Worm (Caenorhabditis elegans): ENCODE data around the gene T07F12.4.
A peak's percentile ranks its signal among the peaks of the same experiment; 100 is the strongest.

Gene T07F12.4

ce11 chrX:4911287-4911876, 10.8 kb upstream of the T07F12.4 start:
- TF ChIP-seq unc-39 (tag; optimal IDR thresholded peaks at IDR 0.05): no peak
- TF ChIP-seq unc-55 (GFP tag; optimal IDR thresholded peaks at IDR 0.05): no peak
- peak; percentile 38 for TF ChIP-seq sma-9 (GFP tag; optimal IDR thresholded peaks at IDR 0.05)
- no peak for TF ChIP-seq sma-9 (tag; optimal IDR thresholded peaks at IDR 0.05)
- TF ChIP-seq alr-1 (tag; optimal IDR thresholded peaks at IDR 0.05): no peak
- TF ChIP-seq snpc-4 (tag; optimal IDR thresholded peaks at IDR 0.05): no peak
- no peak for TF ChIP-seq C34F6.9 (tag; optimal IDR thresholded peaks at IDR 0.05)
- TF ChIP-seq nhr-25 (tag; optimal IDR thresholded peaks at IDR 0.05): peak; percentile 26
- TF ChIP-seq ztf-1 (GFP tag; conservative IDR thresholded peaks at IDR 0.05): no peak
- TF ChIP-seq mbf-1 (tag; optimal IDR thresholded peaks at IDR 0.05): no peak
- no peak for TF ChIP-seq egl-27 (tag; optimal IDR thresholded peaks at IDR 0.05)
- TF ChIP-seq ztf-11 (tag; optimal IDR thresholded peaks at IDR 0.05): no peak
- no peak for TF ChIP-seq crh-2 (tag; optimal IDR thresholded peaks at IDR 0.05)
- no peak for TF ChIP-seq gmeb-1 (tag; optimal IDR thresholded peaks at IDR 0.05)
- no peak for TF ChIP-seq unc-62 (GFP tag; optimal IDR thresholded peaks at IDR 0.05)
- peak; percentile 33 for TF ChIP-seq sma-3 (GFP tag; optimal IDR thresholded peaks at IDR 0.05)
- TF ChIP-seq mab-5 (tag; optimal IDR thresholded peaks at IDR 0.05): no peak

ce11 chrX:4905804-4906203, 5.2 kb upstream of the T07F12.4 start, which contains the start of gene K05B2.2:
Gene K05B2.2 (plus strand): TSS chrX:4906081.
- TF ChIP-seq fos-1 (tag; optimal IDR thresholded peaks at IDR 0.05): peak; percentile 81
- TF ChIP-seq C34F6.9 (tag; optimal IDR thresholded peaks at IDR 0.05): no peak
- TF ChIP-seq crh-2 (tag; optimal IDR thresholded peaks at IDR 0.05): peak; percentile 25

ce11 chrX:4902376-4902775, 1.8 kb upstream of the T07F12.4 start:
- TF ChIP-seq mab-5 (tag; optimal IDR thresholded peaks at IDR 0.05) (no peak), sma-3 (GFP tag; optimal IDR thresholded peaks at IDR 0.05) (no peak), lin-11 (tag; optimal IDR thresholded peaks at IDR 0.05) (no peak), crh-2 (tag; optimal IDR thresholded peaks at IDR 0.05) (no peak), egl-27 (tag; optimal IDR thresholded peaks at IDR 0.05) (no peak), nhr-21 (tag; optimal IDR thresholded peaks at IDR 0.05) (no peak), nhr-25 (tag; optimal IDR thresholded peaks at IDR 0.05) (no peak), nhr-11 (tag; optimal IDR thresholded peaks at IDR 0.05) (no peak)

ce11 chrX:4901974-4902373, 1.4 kb upstream of the T07F12.4 start:
- no peak for TF ChIP-seq ama-1 (optimal IDR thresholded peaks at IDR 0.05)
- TF ChIP-seq sma-9 (GFP tag; optimal IDR thresholded peaks at IDR 0.05): peak; percentile 17
- no peak for TF ChIP-seq sma-9 (tag; optimal IDR thresholded peaks at IDR 0.05)
- no peak for TF ChIP-seq lin-11 (tag; optimal IDR thresholded peaks at IDR 0.05)
- no peak for TF ChIP-seq mbf-1 (tag; optimal IDR thresholded peaks at IDR 0.05)
- TF ChIP-seq ceh-16 (tag; optimal IDR thresholded peaks at IDR 0.05): no peak
- TF ChIP-seq unc-39 (tag; optimal IDR thresholded peaks at IDR 0.05): no peak
- TF ChIP-seq zag-1 (tag; optimal IDR thresholded peaks at IDR 0.05): peak; percentile 26

ce11 chrX:4899623-4900022, 991 bp downstream of the T07F12.4 start:
- TF ChIP-seq dmd-4 (tag; optimal IDR thresholded peaks at IDR 0.05) (no peak), gmeb-1 (tag; optimal IDR thresholded peaks at IDR 0.05) (no peak), ama-1 (optimal IDR thresholded peaks at IDR 0.05) (no peak), skn-1 (tag; optimal IDR thresholded peaks at IDR 0.05) (no peak), lin-13 (GFP tag; optimal IDR thresholded peaks at IDR 0.05) (no peak), elt-1 (tag; optimal IDR thresholded peaks at IDR 0.05) (no peak), nhr-11 (tag; optimal IDR thresholded peaks at IDR 0.05) (no peak), lsy-2 (tag; optimal IDR thresholded peaks at IDR 0.05) (no peak), lin-39 (tag; optimal IDR thresholded peaks at IDR 0.05) (no peak), Y55F3AM.14 (GFP tag; optimal IDR thresholded peaks at IDR 0.05) (peak; percentile 69), nhr-23 (tag; optimal IDR thresholded peaks at IDR 0.05) (no peak), snpc-4 (tag; optimal IDR thresholded peaks at IDR 0.05) (no peak), nhr-12 (tag; optimal IDR thresholded peaks at IDR 0.05) (no peak), mbf-1 (tag; optimal IDR thresholded peaks at IDR 0.05) (no peak), sma-9 (GFP tag; optimal IDR thresholded peaks at IDR 0.05) (peak; percentile 43), sma-9 (tag; optimal IDR thresholded peaks at IDR 0.05) (no peak), C34F6.9 (tag; optimal IDR thresholded peaks at IDR 0.05) (peak; percentile 17), ZK546.5 (tag; optimal IDR thresholded peaks at IDR 0.05) (no peak), nhr-6 (tag; optimal IDR thresholded peaks at IDR 0.05) (no peak), F13H6.1 (tag; optimal IDR thresholded peaks at IDR 0.05) (peak; percentile 58), unc-55 (GFP tag; optimal IDR thresholded peaks at IDR 0.05) (peak; percentile 12)

All from whole organism, L2 larva.